Fruit fly (Drosophila melanogaster) whole organism, embryonic: ENCODE results near the gene Appl.

ENCODE experiments used
- Adf1 ChIP-seq: fragments of 200-800 bp; sonication (Bioruptor generic); IDR thresholded peaks from 2 replicates; pipeline ENCODE4 v1.3.6; 2022; ENCODE audit warnings: missing biosample characterization, missing genetic modification characterization
- Antp ChIP-seq: fragments of 200-800 bp; sonication (Bioruptor generic); optimal IDR thresholded peaks from 3 replicates; lab custom pipeline; 2016; ENCODE audit warnings: missing biosample characterization, missing genetic modification characterization
- Asciz ChIP-seq: fragments of 200-800 bp; sonication (Bioruptor generic); optimal IDR thresholded peaks from 2 replicates; lab custom pipeline; 2017; ENCODE audit warnings: missing biosample characterization, mild to moderate bottlenecking, missing genetic modification characterization, missing genetic modification reagents
- CG10147 ChIP-seq: fragments of 200-800 bp; sonication (Bioruptor generic); optimal IDR thresholded peaks from 2 replicates; lab custom pipeline; 2019; ENCODE audit warnings: missing biosample characterization, mild to moderate bottlenecking, missing genetic modification characterization, moderate library complexity
- CG11696 ChIP-seq: fragments of 200-800 bp; sonication (Bioruptor generic); IDR thresholded peaks from 2 replicates; pipeline ENCODE4 v1.3.6; 2022; ENCODE audit warnings: missing biosample characterization, missing genetic modification characterization
- CG15479 ChIP-seq: fragments of 200-800 bp; sonication (Bioruptor generic); optimal IDR thresholded peaks from 3 replicates; lab custom pipeline; 2019; ENCODE audit warnings: missing biosample characterization, mild to moderate bottlenecking, missing genetic modification characterization, moderate library complexity
- CG17359 ChIP-seq: fragments of 200-800 bp; sonication (Bioruptor generic); optimal IDR thresholded peaks from 3 replicates; lab custom pipeline; 2018; ENCODE audit warnings: missing biosample characterization, mild to moderate bottlenecking, missing genetic modification characterization, moderate library complexity
- CG3281 ChIP-seq: fragments of 200-800 bp; sonication (Bioruptor generic); optimal IDR thresholded peaks from 3 replicates; lab custom pipeline; 2017; ENCODE audit warnings: missing biosample characterization, mild to moderate bottlenecking, missing genetic modification characterization
- CG33557 ChIP-seq: fragments of 200-800 bp; sonication (Bioruptor generic); optimal IDR thresholded peaks from 2 replicates; lab custom pipeline; 2019; ENCODE audit warnings: missing biosample characterization, mild to moderate bottlenecking, missing genetic modification characterization, moderate library complexity
- CG4282 ChIP-seq: fragments of 200-800 bp; sonication (Bioruptor generic); optimal IDR thresholded peaks from 2 replicates; lab custom pipeline; 2016; ENCODE audit warnings: missing biosample characterization, missing genetic modification characterization
- CG4617 ChIP-seq: fragments of 200-800 bp; sonication (Bioruptor generic); optimal IDR thresholded peaks from 3 replicates; lab custom pipeline; 2016; ENCODE audit warnings: missing biosample characterization, missing genetic modification characterization, borderline replicate concordance
- CG7556 ChIP-seq: fragments of 200-800 bp; sonication (Bioruptor generic); optimal IDR thresholded peaks from 2 replicates; lab custom pipeline; 2017; ENCODE audit warnings: missing biosample characterization, mild to moderate bottlenecking, missing genetic modification characterization
- CG8388 ChIP-seq: fragments of 200-800 bp; sonication (Bioruptor generic); optimal IDR thresholded peaks from 2 replicates; lab custom pipeline; 2019; ENCODE audit warnings: missing biosample characterization, mild to moderate bottlenecking, missing genetic modification characterization, moderate library complexity
- CG8765 ChIP-seq: fragments of 200-800 bp; sonication (Bioruptor generic); IDR thresholded peaks from 2 replicates; pipeline ENCODE4 v1.3.6; 2022; ENCODE audit warnings: missing biosample characterization, missing genetic modification characterization
- CG8944 ChIP-seq: fragments of 200-800 bp; sonication (Bioruptor generic); optimal IDR thresholded peaks from 3 replicates; lab custom pipeline; 2016; ENCODE audit warnings: missing biosample characterization, missing genetic modification characterization
- CG9727 ChIP-seq: fragments of 200-800 bp; sonication (Bioruptor generic); optimal IDR thresholded peaks from 3 replicates; lab custom pipeline; 2017; ENCODE audit warnings: missing biosample characterization, mild to moderate bottlenecking, missing genetic modification characterization
- CG9817 ChIP-seq: fragments of 200-800 bp; sonication (Bioruptor generic); optimal IDR thresholded peaks from 2 replicates; lab custom pipeline; 2018; ENCODE audit warnings: missing biosample characterization, mild to moderate bottlenecking, missing genetic modification characterization, moderate library complexity
- Chrac-16 ChIP-seq: fragments of 200-800 bp; sonication (Bioruptor generic); optimal IDR thresholded peaks from 3 replicates; lab custom pipeline; 2016; ENCODE audit warnings: missing biosample characterization, missing genetic modification characterization
- Deaf1 ChIP-seq: fragments of 200-800 bp; optimal IDR thresholded peaks from 3 replicates; lab custom pipeline; 2019; ENCODE audit warnings: missing biosample characterization, mild to moderate bottlenecking, missing genetic modification characterization, moderate library complexity
- Dek ChIP-seq: fragments of 200-800 bp; sonication (Bioruptor generic); optimal IDR thresholded peaks from 3 replicates; lab custom pipeline; 2019; ENCODE audit warnings: missing biosample characterization, mild to moderate bottlenecking, missing genetic modification characterization, moderate library complexity
- ERR ChIP-seq: fragments of 200-800 bp; sonication (Bioruptor generic); optimal IDR thresholded peaks from 2 replicates; lab custom pipeline; 2016; ENCODE audit warnings: missing biosample characterization, missing genetic modification characterization
- H15 ChIP-seq: fragments of 200-800 bp; sonication (Bioruptor generic); IDR thresholded peaks from 3 replicates; pipeline ENCODE4 v1.3.6; 2022; ENCODE audit warnings: missing biosample characterization, missing genetic modification characterization
- HLH54F ChIP-seq: fragments of 200-800 bp; sonication (Bioruptor generic); optimal IDR thresholded peaks from 3 replicates; lab custom pipeline; 2016; ENCODE audit warnings: missing biosample characterization, missing genetic modification characterization
- Myb ChIP-seq: fragments of 200-800 bp; sonication (Bioruptor generic); optimal IDR thresholded peaks from 2 replicates; lab custom pipeline; 2016; ENCODE audit warnings: missing biosample characterization, missing genetic modification characterization
- NC2α ChIP-seq: fragments of 200-800 bp; sonication (Bioruptor generic); optimal IDR thresholded peaks from 2 replicates; lab custom pipeline; 2016; ENCODE audit warnings: missing biosample characterization, missing genetic modification characterization
- Oaz ChIP-seq: fragments of 200-800 bp; sonication (Bioruptor generic); IDR thresholded peaks from 2 replicates; pipeline ENCODE4 v1.3.6; 2022; ENCODE audit warnings: missing biosample characterization, missing genetic modification characterization
- Oli ChIP-seq: fragments of 200-800 bp; sonication (Bioruptor generic); optimal IDR thresholded peaks from 2 replicates; lab custom pipeline; 2018; ENCODE audit warnings: missing biosample characterization, mild to moderate bottlenecking, missing genetic modification characterization, moderate library complexity
- Ravus ChIP-seq: fragments of 200-800 bp; sonication (Bioruptor generic); IDR thresholded peaks from 2 replicates; pipeline ENCODE4 v1.3.6; 2022; ENCODE audit warnings: missing biosample characterization, missing genetic modification characterization
- Rfx ChIP-seq: fragments of 200-800 bp; sonication (Bioruptor generic); IDR thresholded peaks from 2 replicates; pipeline ENCODE4 v1.3.6; 2022; ENCODE audit warnings: missing biosample characterization, missing genetic modification characterization
- Taf1 ChIP-seq: fragments of 200-800 bp; sonication (Bioruptor generic); IDR thresholded peaks from 2 replicates; pipeline ENCODE4 v1.3.6; 2022; ENCODE audit warnings: missing biosample characterization, missing genetic modification characterization
- Vsx1 ChIP-seq: fragments of 200-800 bp; sonication (Bioruptor generic); optimal IDR thresholded peaks from 2 replicates; lab custom pipeline; 2017; ENCODE audit warnings: missing biosample characterization, mild to moderate bottlenecking, missing genetic modification characterization, missing genetic modification reagents
- Xrp1 ChIP-seq: fragments of 200-800 bp; sonication (Bioruptor generic); IDR thresholded peaks from 2 replicates; pipeline ENCODE4 v1.3.6; 2022; ENCODE audit warnings: missing biosample characterization, missing genetic modification characterization
- ase ChIP-seq: fragments of 200-800 bp; sonication (Bioruptor generic); IDR thresholded peaks from 3 replicates; pipeline ENCODE4 v1.3.6; 2022; ENCODE audit warnings: missing biosample characterization, missing genetic modification characterization
- bigmax ChIP-seq: fragments of 200-800 bp; sonication (Bioruptor generic); optimal IDR thresholded peaks from 2 replicates; lab custom pipeline; 2018; ENCODE audit warnings: missing biosample characterization, mild to moderate bottlenecking, missing genetic modification characterization
- btn ChIP-seq: fragments of 200-800 bp; sonication (Bioruptor generic); optimal IDR thresholded peaks from 2 replicates; lab custom pipeline; 2016; ENCODE audit warnings: missing biosample characterization, missing genetic modification characterization
- cwo ChIP-seq: fragments of 200-800 bp; sonication (Bioruptor generic); optimal IDR thresholded peaks from 3 replicates; lab custom pipeline; 2017; ENCODE audit warnings: missing biosample characterization, missing genetic modification characterization, mild to moderate bottlenecking, moderate library complexity, missing genetic modification reagents
- danr ChIP-seq: fragments of 200-800 bp; sonication (Bioruptor generic); IDR thresholded peaks from 2 replicates; pipeline ENCODE4 v1.3.6; 2022; ENCODE audit warnings: missing biosample characterization, missing genetic modification characterization
- dimm ChIP-seq: fragments of 200-800 bp; sonication (Bioruptor generic); IDR thresholded peaks from 2 replicates; pipeline ENCODE4 v1.3.6; 2022; ENCODE audit warnings: missing biosample characterization, missing genetic modification characterization
- dysf ChIP-seq: fragments of 200-800 bp; sonication (Bioruptor generic); IDR thresholded peaks from 3 replicates; pipeline ENCODE4 v1.3.6; 2022; ENCODE audit warnings: missing biosample characterization, missing genetic modification characterization
- fd64A ChIP-seq: fragments of 200-800 bp; sonication (Bioruptor generic); optimal IDR thresholded peaks from 3 replicates; lab custom pipeline; 2018; ENCODE audit warnings: missing biosample characterization, mild to moderate bottlenecking, missing genetic modification characterization
- hkb ChIP-seq, 2 experiments: fragments of 200-800 bp in 1 of 2; fragments of >200 bp in 1 of 2; sonication (Bioruptor generic) in 1 of 2; IDR thresholded peaks in 1 of 2; optimal IDR thresholded peaks in 1 of 2; 2 replicates each; pipeline versions ENCODE4 v1.3.6 to Lab custom; 2017 to 2022; ENCODE audit warnings: missing biosample characterization in 1 of 2, missing genetic modification characterization in 1 of 2
- knrl ChIP-seq: fragments of 200-800 bp; sonication (Bioruptor generic); IDR thresholded peaks from 3 replicates; pipeline ENCODE4 v1.3.6; 2022; ENCODE audit warnings: missing biosample characterization, missing genetic modification characterization; ENCODE audit not compliant: partially characterized antibody
- lov ChIP-seq, 2 experiments: fragments of 200-800 bp in 1 of 2; fragments of >200 bp in 1 of 2; sonication (Bioruptor generic) in 1 of 2; IDR thresholded peaks in 1 of 2; optimal IDR thresholded peaks in 1 of 2; 2 replicates in 1 of 2; 3 replicates in 1 of 2; pipeline versions ENCODE4 v1.3.6 to Lab custom; 2017 to 2022; ENCODE audit warnings: missing biosample characterization in 1 of 2, missing genetic modification characterization in 1 of 2
- prd ChIP-seq, 3 experiments: fragments of >200 bp in 2 of 3; fragments of 200-800 bp in 1 of 3; sonication (Bioruptor generic) in 1 of 3; optimal IDR thresholded peaks in 2 of 3; IDR thresholded peaks in 1 of 3; 2 replicates in 2 of 3; 3 replicates in 1 of 3; pipeline versions ENCODE4 v1.3.6 to Lab custom; 2017 to 2022; ENCODE audit warnings: missing biosample characterization in 1 of 3, missing genetic modification characterization in 1 of 3
- toy ChIP-seq: fragments of 200-800 bp; sonication (Bioruptor generic); IDR thresholded peaks from 2 replicates; pipeline ENCODE4 v1.3.6; 2022; ENCODE audit warnings: missing biosample characterization, missing genetic modification characterization
- trh ChIP-seq: fragments of 200-800 bp; sonication (Bioruptor generic); optimal IDR thresholded peaks from 2 replicates; lab custom pipeline; 2016; ENCODE audit warnings: missing biosample characterization, missing genetic modification characterization
- unpg ChIP-seq: fragments of 200-800 bp; sonication (Bioruptor generic); optimal IDR thresholded peaks from 3 replicates; lab custom pipeline; 2018; ENCODE audit warnings: missing biosample characterization, mild to moderate bottlenecking, missing genetic modification characterization, moderate library complexity
- yki ChIP-seq: fragments of >200 bp; optimal IDR thresholded peaks from 3 replicates; lab custom pipeline; 2018

Gene Appl

dm6 chrX:493445-494190, 36.7 kb upstream of the Appl start, which contains the start of gene CG17896 (continued):
- TF ChIP-seq Oaz (GFP tag; lab: Robert Waterston, UW) (peak; percentile 96), CG8944 (peak; percentile 98), Taf1 (GFP tag; lab: Robert Waterston, UW) (peak; percentile 99), btn (GFP tag; lab: Kevin White, UChicago) (peak; percentile 92), knrl (GFP tag; lab: Robert Waterston, UW) (no peak), Asciz (GFP tag; lab: Kevin White, UChicago) (peak; percentile 88), bigmax (GFP tag; lab: Kevin White, UChicago) (peak; percentile 65), CG4617 (peak; percentile 93), CG9817 (peak; percentile 98), Xrp1 (peak; percentile 97), H15 (GFP tag; lab: Robert Waterston, UW) (peak; percentile 97), Antp (GFP tag; lab: Kevin White, UChicago) (peak; percentile 99), Vsx1 (peak; percentile 91), CG7556 (GFP tag; lab: Kevin White, UChicago) (peak; percentile 96), Adf1 (GFP tag; lab: Robert Waterston, UW) (peak; percentile 88), yki (no peak), unpg (GFP tag; lab: Kevin White, UChicago) (peak; percentile 97), CG8765 (GFP tag; lab: Robert Waterston, UW) (peak; percentile 95), fd64A (GFP tag; lab: Kevin White, UChicago) (peak; percentile 89), prd (optimal IDR thresholded peaks at IDR 0.05; lab: Kevin White, UChicago) (no peak), prd (GFP tag; IDR thresholded peaks at IDR 0.05; lab: Robert Waterston, UW) (peak; percentile 99), Ravus (GFP tag; lab: Robert Waterston, UW) (peak; percentile 96), lov (optimal IDR thresholded peaks at IDR 0.05; lab: Kevin White, UChicago) (no peak), lov (GFP tag; IDR thresholded peaks at IDR 0.05; lab: Robert Waterston, UW) (peak; percentile 92), CG9727 (GFP tag; lab: Kevin White, UChicago) (peak; percentile 96), Myb (GFP tag; lab: Kevin White, UChicago) (peak; percentile 94), ERR (GFP tag; lab: Kevin White, UChicago) (peak; percentile 98), CG8388 (peak; percentile 91), Rfx (GFP tag; lab: Robert Waterston, UW) (peak; percentile 100), hkb (optimal IDR thresholded peaks at IDR 0.05; lab: Kevin White, UChicago) (no peak), hkb (GFP tag; IDR thresholded peaks at IDR 0.05; lab: Robert Waterston, UW) (peak; percentile 97), cwo (GFP tag; lab: Kevin White, UChicago) (peak; percentile 96), trh (GFP tag; lab: Kevin White, UChicago) (peak; percentile 96), NC2α (GFP tag; lab: Kevin White, UChicago) (peak; percentile 97), CG17359 (tag; lab: Kevin White, UChicago) (peak; percentile 97), danr (GFP tag; lab: Robert Waterston, UW) (peak; percentile 97), Oli (tag; lab: Kevin White, UChicago) (peak; percentile 97), Chrac-16 (GFP tag; lab: Kevin White, UChicago) (peak; percentile 98), toy (GFP tag; lab: Robert Waterston, UW) (peak; percentile 96), CG10147 (GFP tag; lab: Kevin White, UChicago) (peak; percentile 98), dysf (GFP tag; lab: Robert Waterston, UW) (peak; percentile 99), CG4282 (GFP tag; lab: Kevin White, UChicago) (peak; percentile 96), CG3281 (peak; percentile 98), ase (GFP tag; lab: Robert Waterston, UW) (peak; percentile 99), dimm (GFP tag; lab: Robert Waterston, UW) (peak; percentile 93), Dek (tag; lab: Kevin White, UChicago) (peak; percentile 99), Deaf1 (peak; percentile 80), HLH54F (GFP tag; lab: Kevin White, UChicago) (peak; percentile 99), CG33557 (GFP tag; lab: Kevin White, UChicago) (peak; percentile 70), CG11696 (GFP tag; lab: Robert Waterston, UW) (peak; percentile 90), CG15479 (GFP tag; lab: Kevin White, UChicago) (no peak)
